Worm (Caenorhabditis elegans) whole organism, L1 larva: ENCODE results near the gene msp-113.

Experiments
- C04F5.9 ChIP-seq: sonication (generic microtip); optimal IDR thresholded peaks from 2 replicates; lab custom pipeline; 2016; ENCODE audit warnings: missing genetic modification characterization, missing compliant biosample characterization
- C16A3.4 ChIP-seq: fragments of 150-350 bp; optimal IDR thresholded peaks from 2 replicates; lab custom pipeline; 2014; ENCODE audit warnings: missing biosample characterization, missing genetic modification characterization
- C34B4.2 ChIP-seq: sonication (generic microtip); optimal IDR thresholded peaks from 2 replicates; lab custom pipeline; 2017; ENCODE audit warnings: mild to moderate bottlenecking, missing genetic modification characterization, missing compliant biosample characterization
- Y116A8C.19 ChIP-seq: sonication (generic microtip); optimal IDR thresholded peaks from 2 replicates; lab custom pipeline; 2016; ENCODE audit warnings: missing compliant biosample characterization, missing genetic modification characterization, borderline replicate concordance
- aha-1 ChIP-seq: fragments of 150-350 bp; optimal IDR thresholded peaks from 2 replicates; lab custom pipeline; 2014; ENCODE audit warnings: missing biosample characterization, missing genetic modification characterization
- alr-1 ChIP-seq: fragments of 200-800 bp; sonication (Bioruptor generic); optimal IDR thresholded peaks from 2 replicates; lab custom pipeline; 2018; ENCODE audit warnings: borderline replicate concordance, mild to moderate bottlenecking, missing genetic modification characterization, missing compliant biosample characterization
- aly-2 ChIP-seq: fragments of 150-350 bp; optimal IDR thresholded peaks from 2 replicates; lab custom pipeline; 2014; ENCODE audit warnings: missing biosample characterization, missing genetic modification characterization
- ama-1 ChIP-seq: fragments of 150-350 bp; optimal IDR thresholded peaks from 2 replicates; lab custom pipeline; 2014
- blmp-1 ChIP-seq: fragments of 150-350 bp; optimal IDR thresholded peaks from 2 replicates; lab custom pipeline; 2014; ENCODE audit warnings: missing biosample characterization, missing genetic modification characterization
- ceh-63 ChIP-seq: fragments of 200-800 bp; sonication (Bioruptor generic); optimal IDR thresholded peaks from 2 replicates; lab custom pipeline; 2018; ENCODE audit warnings: mild to moderate bottlenecking, missing genetic modification characterization, missing compliant biosample characterization
- ceh-88 ChIP-seq: fragments of 200-800 bp; sonication (Bioruptor generic); IDR thresholded peaks from 2 replicates; pipeline ENCODE4 v1.3.6; 2022; ENCODE audit warnings: missing genetic modification characterization, missing compliant biosample characterization
- efl-1 ChIP-seq, 4 experiments: fragments of 150-350 bp; optimal IDR thresholded peaks in 3 of 4; peaks in 1 of 4; 1 replicate in 1 of 4; 2 replicates in 3 of 4; lab custom pipeline; 2014; ENCODE audit warnings: missing biosample characterization in 2 of 4, missing genetic modification characterization in 2 of 4, missing genetic modification reagents in 2 of 4
- efl-3 ChIP-seq: fragments of 200-800 bp; sonication (Bioruptor generic); optimal IDR thresholded peaks from 2 replicates; lab custom pipeline; 2018; ENCODE audit warnings: mild to moderate bottlenecking, missing genetic modification characterization, missing compliant biosample characterization
- egl-13 ChIP-seq: sonication (generic microtip); optimal IDR thresholded peaks from 2 replicates; lab custom pipeline; 2016; ENCODE audit warnings: missing genotype, missing genetic modification reagents, missing genetic modification characterization, missing compliant biosample characterization
- egl-27 ChIP-seq, 2 experiments: fragments of 150-350 bp in 1 of 2; sonication (generic microtip); optimal IDR thresholded peaks; 3 replicates each; lab custom pipeline; 2017 to 2018; ENCODE audit warnings: missing biosample characterization in 2 of 2, missing genetic modification characterization in 2 of 2, missing genetic modification reagents in 2 of 2
- elt-3 ChIP-seq, 6 experiments: fragments of 150-350 bp in 1 of 6; sonication (generic microtip); optimal IDR thresholded peaks; 2 replicates each; lab custom pipeline; 2017 to 2018; ENCODE audit warnings: missing biosample characterization in 6 of 6, missing genetic modification characterization in 6 of 6, inconsistent platforms in 1 of 6
- ets-5 ChIP-seq: fragments of 200-800 bp; sonication (Bioruptor generic); IDR thresholded peaks from 2 replicates; pipeline ENCODE4 v1.3.6; 2022; ENCODE audit warnings: missing genetic modification characterization, missing compliant biosample characterization
- fkh-10 ChIP-seq: sonication (generic microtip); optimal IDR thresholded peaks from 2 replicates; lab custom pipeline; 2017; ENCODE audit warnings: missing biosample characterization, missing genetic modification reagents, missing genetic modification characterization
- hlh-4 ChIP-seq: sonication (generic microtip); optimal IDR thresholded peaks from 2 replicates; lab custom pipeline; 2016; ENCODE audit warnings: mild to moderate bottlenecking, missing genetic modification characterization, missing compliant biosample characterization
- hpl-2 ChIP-seq: fragments of 150-350 bp; optimal IDR thresholded peaks from 2 replicates; lab custom pipeline; 2014; ENCODE audit warnings: missing biosample characterization, missing genetic modification reagents, missing genetic modification characterization
- isw-1 ChIP-seq: fragments of 200-800 bp; sonication (Bioruptor generic); IDR thresholded peaks from 2 replicates; pipeline ENCODE4 v1.3.6; 2022; ENCODE audit warnings: missing genetic modification characterization, missing compliant biosample characterization
- jun-1 ChIP-seq: fragments of 150-350 bp; optimal IDR thresholded peaks from 2 replicates; lab custom pipeline; 2014; ENCODE audit warnings: missing biosample characterization, missing genetic modification reagents, missing genetic modification characterization
- lin-14 ChIP-seq: fragments of 200-800 bp; sonication (Bioruptor generic); optimal IDR thresholded peaks from 2 replicates; lab custom pipeline; 2018; ENCODE audit warnings: mild to moderate bottlenecking, missing genetic modification characterization, moderate library complexity, missing compliant biosample characterization
- lin-35 ChIP-seq, 2 experiments: fragments of 150-350 bp; optimal IDR thresholded peaks; 2 replicates each; lab custom pipeline; 2014; ENCODE audit warnings: missing biosample characterization in 2 of 2, missing genetic modification characterization in 2 of 2, missing genetic modification reagents in 2 of 2
- lin-39 ChIP-seq: fragments of 150-350 bp; optimal IDR thresholded peaks from 2 replicates; lab custom pipeline; 2014; ENCODE audit warnings: missing biosample characterization, missing genetic modification reagents, missing genetic modification characterization
- lir-3 ChIP-seq: sonication (generic microtip); optimal IDR thresholded peaks from 2 replicates; lab custom pipeline; 2016; ENCODE audit warnings: mild to moderate bottlenecking, missing genetic modification characterization, moderate library complexity, missing compliant biosample characterization; ENCODE audit not compliant: poor library complexity
- lsy-2 ChIP-seq, 2 experiments: fragments of 150-350 bp; optimal IDR thresholded peaks; 2 replicates each; lab custom pipeline; 2014; ENCODE audit warnings: missing biosample characterization in 2 of 2, missing genetic modification characterization in 2 of 2
- mab-9 ChIP-seq: fragments of 200-800 bp; sonication (Bioruptor generic); IDR thresholded peaks from 2 replicates; pipeline ENCODE4 v1.3.6; 2022; ENCODE audit warnings: missing genetic modification reagents, missing genetic modification characterization, missing compliant biosample characterization
- mep-1 ChIP-seq: fragments of 150-350 bp; optimal IDR thresholded peaks from 2 replicates; lab custom pipeline; 2014; ENCODE audit warnings: missing biosample characterization, missing genetic modification characterization
- nhr-11 ChIP-seq: fragments of 150-350 bp; optimal IDR thresholded peaks from 2 replicates; lab custom pipeline; 2014; ENCODE audit warnings: missing biosample characterization, missing genetic modification characterization
- nhr-12 ChIP-seq: sonication (generic microtip); optimal IDR thresholded peaks from 2 replicates; lab custom pipeline; 2017; ENCODE audit warnings: missing biosample characterization, missing genetic modification characterization
- nhr-19 ChIP-seq: fragments of 200-800 bp; sonication (Bioruptor generic); conservative IDR thresholded peaks from 2 replicates; pipeline ENCODE4 v1.3.6; 2022; ENCODE audit warnings: missing genetic modification characterization, missing compliant biosample characterization
- nhr-20 ChIP-seq: sonication (generic microtip); optimal IDR thresholded peaks from 2 replicates; lab custom pipeline; 2016; ENCODE audit warnings: mild to moderate bottlenecking, missing genetic modification characterization, missing compliant biosample characterization
- nhr-237 ChIP-seq: fragments of 150-350 bp; optimal IDR thresholded peaks from 2 replicates; lab custom pipeline; 2014; ENCODE audit warnings: missing biosample characterization, missing genetic modification characterization
- nhr-28 ChIP-seq: fragments of 150-350 bp; optimal IDR thresholded peaks from 2 replicates; lab custom pipeline; 2014; ENCODE audit warnings: missing biosample characterization, missing genetic modification characterization
- nhr-47 ChIP-seq: sonication (generic microtip); optimal IDR thresholded peaks from 2 replicates; lab custom pipeline; 2016; ENCODE audit warnings: mild to moderate bottlenecking, missing genetic modification characterization, moderate library complexity, missing compliant biosample characterization
- nhr-71 ChIP-seq: sonication (generic microtip); optimal IDR thresholded peaks from 2 replicates; lab custom pipeline; 2016; ENCODE audit warnings: mild to moderate bottlenecking, missing genetic modification characterization, moderate library complexity, missing compliant biosample characterization
- nhr-76 ChIP-seq: sonication (generic microtip); optimal IDR thresholded peaks from 2 replicates; lab custom pipeline; 2017; ENCODE audit warnings: missing biosample characterization, missing genetic modification characterization
- nhr-84 ChIP-seq: sonication (generic microtip); optimal IDR thresholded peaks from 2 replicates; lab custom pipeline; 2017; ENCODE audit warnings: missing biosample characterization, missing genetic modification characterization
- nhr-90 ChIP-seq: sonication (generic microtip); optimal IDR thresholded peaks from 2 replicates; lab custom pipeline; 2016; ENCODE audit warnings: mild to moderate bottlenecking, missing genetic modification characterization, missing compliant biosample characterization; ENCODE audit not compliant: poor library complexity
- pax-3 ChIP-seq: fragments of 200-800 bp; sonication (Bioruptor generic); optimal IDR thresholded peaks from 2 replicates; lab custom pipeline; 2018; ENCODE audit warnings: mild to moderate bottlenecking, missing genetic modification characterization, moderate library complexity, missing compliant biosample characterization
- pqm-1 ChIP-seq: sonication (generic microtip); optimal IDR thresholded peaks from 3 replicates; lab custom pipeline; 2017; ENCODE audit warnings: missing biosample characterization, missing genetic modification characterization
- snpc-4 ChIP-seq: fragments of 150-350 bp; optimal IDR thresholded peaks from 2 replicates; lab custom pipeline; 2014; ENCODE audit warnings: missing biosample characterization, missing genetic modification characterization
- snu-23 ChIP-seq: sonication (generic microtip); optimal IDR thresholded peaks from 2 replicates; lab custom pipeline; 2016; ENCODE audit warnings: missing genetic modification characterization, missing compliant biosample characterization
- sptf-1 ChIP-seq: fragments of 150-350 bp; optimal IDR thresholded peaks from 2 replicates; lab custom pipeline; 2014; ENCODE audit warnings: missing biosample characterization, missing genetic modification characterization
- sup-37 ChIP-seq: fragments of 200-800 bp; sonication (Bioruptor generic); optimal IDR thresholded peaks from 2 replicates; lab custom pipeline; 2018; ENCODE audit warnings: mild to moderate bottlenecking, missing genetic modification characterization, missing compliant biosample characterization
- unc-130 ChIP-seq: fragments of 150-350 bp; optimal IDR thresholded peaks from 2 replicates; lab custom pipeline; 2017; ENCODE audit warnings: missing biosample characterization, missing genetic modification characterization, inconsistent platforms
- unc-86 ChIP-seq: sonication (generic microtip); optimal IDR thresholded peaks from 2 replicates; lab custom pipeline; 2016; ENCODE audit warnings: missing genetic modification characterization, missing compliant biosample characterization
- xbp-1 ChIP-seq: sonication (generic microtip); optimal IDR thresholded peaks from 2 replicates; lab custom pipeline; 2016; ENCODE audit warnings: missing genetic modification characterization, missing compliant biosample characterization
- zag-1 ChIP-seq: fragments of 150-350 bp; optimal IDR thresholded peaks from 2 replicates; lab custom pipeline; 2014; ENCODE audit warnings: missing biosample characterization, missing genetic modification characterization
- ztf-4 ChIP-seq: fragments of 150-350 bp; optimal IDR thresholded peaks from 2 replicates; lab custom pipeline; 2014; ENCODE audit warnings: missing biosample characterization, missing genetic modification characterization

Gene msp-113

ce11 chrIV:5334518-5334917 lies 36.8 kb downstream of the msp-113 start (continued):
- TF ChIP-seq isw-1 (peak; percentile 36), pax-3 (tag; lab: Kevin White, UChicago) (peak; percentile 29), lin-35 (GFP tag; optimal IDR thresholded peaks at IDR 0.05; lab: Kevin White, UChicago) (peak; percentile 55 to 74), lsy-2 (tag; optimal IDR thresholded peaks at IDR 0.05; lab: Kevin White, UChicago) (peak; percentile 26 to 74), ets-5 (no peak), blmp-1 (tag; lab: Kevin White, UChicago) (peak; percentile 23), nhr-84 (tag; lab: Kevin White, UChicago) (no peak), jun-1 (tag; lab: Kevin White, UChicago) (peak; percentile 14)

DNA sequence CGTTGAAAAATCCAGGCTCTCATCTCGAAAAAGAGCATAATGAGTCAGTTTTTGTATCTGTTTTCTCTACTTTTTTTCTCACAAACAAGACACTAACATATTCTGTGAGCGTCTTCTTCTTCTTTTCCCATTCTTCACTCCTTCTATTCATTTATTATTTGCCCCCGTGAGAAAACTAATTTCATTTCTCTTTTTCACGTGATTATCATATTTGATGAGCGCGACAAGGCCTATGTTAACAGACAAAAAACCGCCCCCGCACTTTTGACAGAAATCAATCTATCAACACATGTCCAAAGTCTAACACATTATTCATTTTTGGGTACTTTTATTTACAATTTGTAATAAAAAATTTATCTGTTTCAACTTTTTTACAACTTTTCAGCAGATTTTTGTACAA lies 39.9 kb downstream of the msp-113 start:
- TF ChIP-seq fkh-10 (GFP tag; lab: Kevin White, UChicago) (no peak), pax-3 (tag; lab: Kevin White, UChicago) (no peak), blmp-1 (tag; lab: Kevin White, UChicago) (peak; percentile 67), efl-3 (GFP tag; lab: Kevin White, UChicago) (no peak), ceh-63 (GFP tag; lab: Kevin White, UChicago) (no peak), unc-86 (tag; lab: Kevin White, UChicago) (peak; percentile 61), efl-1 (optimal IDR thresholded peaks at IDR 0.05; lab: Kevin White, UChicago) (no peak), efl-1 (GFP tag; optimal IDR thresholded peaks at IDR 0.05 in 1 of 2; lab: Kevin White, UChicago) (peak in 1 of 2 experiments; percentile 59), aly-2 (no peak), nhr-12 (tag; lab: Kevin White, UChicago) (no peak), egl-27 (tag; optimal IDR thresholded peaks at IDR 0.05; lab: Kevin White, UChicago) (no peak), lsy-2 (tag; optimal IDR thresholded peaks at IDR 0.05; lab: Kevin White, UChicago) (peak in 1 of 2 experiments; percentile 17), C04F5.9 (no peak), nhr-20 (tag; lab: Kevin White, UChicago) (peak; percentile 22), sup-37 (GFP tag; lab: Kevin White, UChicago) (no peak), nhr-71 (peak; percentile 49), lin-14 (GFP tag; lab: Kevin White, UChicago) (peak; percentile 69), nhr-237 (tag; lab: Kevin White, UChicago) (no peak), nhr-28 (tag; lab: Kevin White, UChicago) (no peak), hpl-2 (GFP tag; lab: Kevin White, UChicago) (no peak), sptf-1 (tag; lab: Kevin White, UChicago) (no peak), nhr-47 (no peak), lin-39 (tag; lab: Kevin White, UChicago) (no peak), mep-1 (tag; lab: Kevin White, UChicago) (peak; percentile 5), ztf-4 (tag; lab: Kevin White, UChicago) (no peak), egl-13 (no peak), C34B4.2 (no peak), ceh-88 (no peak), alr-1 (no peak), unc-130 (tag; lab: Kevin White, UChicago) (no peak), pqm-1 (tag; lab: Kevin White, UChicago) (no peak), nhr-19 (GFP tag; lab: Robert Waterston, UW) (no peak), xbp-1 (tag; lab: Kevin White, UChicago) (no peak), snpc-4 (tag; lab: Kevin White, UChicago) (no peak), lin-35 (GFP tag; optimal IDR thresholded peaks at IDR 0.05; lab: Kevin White, UChicago) (peak in 1 of 2 experiments; percentile 25), nhr-76 (no peak), nhr-11 (tag; lab: Kevin White, UChicago) (no peak), snu-23 (peak; percentile 10), lir-3 (no peak), isw-1 (no peak), hlh-4 (no peak), ama-1 (lab: Kevin White, UChicago) (no peak), C16A3.4 (tag; lab: Kevin White, UChicago) (no peak), elt-3 (tag; optimal IDR thresholded peaks at IDR 0.05; lab: Kevin White, UChicago) (peak in 1 of 6 experiments; percentile 47), nhr-90 (tag; lab: Kevin White, UChicago) (no peak), Y116A8C.19 (tag; lab: Kevin White, UChicago) (no peak), aha-1 (tag; lab: Kevin White, UChicago) (no peak), mab-9 (GFP tag; lab: Robert Waterston, UW) (no peak), zag-1 (tag; lab: Kevin White, UChicago) (no peak)
